Worm (Caenorhabditis elegans): ENCODE measurements around the gene R05G9.3.

DNA sequence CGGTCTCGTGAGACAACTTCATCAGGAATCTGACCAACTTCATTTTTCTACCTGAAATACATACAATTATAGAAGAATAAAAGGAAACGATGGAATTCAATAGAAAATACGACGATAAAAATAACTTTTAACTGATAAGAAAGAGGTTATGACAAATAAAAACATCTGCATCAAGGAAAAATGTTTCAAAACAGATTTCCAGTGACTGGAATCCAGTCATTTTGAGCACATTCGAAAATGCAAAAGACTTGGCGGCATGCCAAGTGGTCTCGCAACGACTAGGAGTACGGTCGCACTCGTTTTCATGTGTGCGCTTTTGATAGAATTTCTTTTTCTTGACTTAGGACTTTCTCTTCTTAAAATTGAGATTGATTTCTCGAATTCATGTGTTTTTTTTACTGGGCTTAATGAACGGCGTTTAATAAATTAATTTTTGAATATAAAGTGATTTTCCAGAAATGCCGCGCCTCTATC lies 11.6 kb downstream of the R05G9.3 start, which contains the start of the genes snr-3 and rsp-5:
- TF ChIP-seq pqm-1 (tag; optimal IDR thresholded peaks at IDR 0.05) (no peak), swsn-7 (tag; optimal IDR thresholded peaks at IDR 0.05) (peak; percentile 52), xbp-1 (tag; optimal IDR thresholded peaks at IDR 0.05) (peak; percentile 55), aly-2 (tag; optimal IDR thresholded peaks at IDR 0.05) (no peak)

Data from whole organism, L1 larva.